Fruit fly (Drosophila melanogaster) whole organism, embryonic: Measurements from ENCODE around the gene CG33124.

Source experiments
- B-H1 ChIP-seq: fragments of 200-800 bp; sonication (Bioruptor generic); IDR thresholded peaks from 3 replicates; pipeline ENCODE4 v1.3.6; 2022; ENCODE audit warnings: missing biosample characterization, missing genetic modification characterization
- Bgb ChIP-seq: fragments of 200-800 bp; sonication (Bioruptor generic); IDR thresholded peaks from 2 replicates; pipeline ENCODE4 v1.3.6; 2022; ENCODE audit warnings: missing biosample characterization, missing genetic modification characterization; ENCODE audit not compliant: partially characterized antibody
- CG1024 ChIP-seq: fragments of 200-800 bp; sonication (Bioruptor generic); IDR thresholded peaks from 2 replicates; pipeline ENCODE4 v1.3.6; 2022; ENCODE audit warnings: missing biosample characterization, missing genetic modification characterization
- CG10267 ChIP-seq: fragments of 200-800 bp; sonication (Bioruptor generic); optimal IDR thresholded peaks from 2 replicates; lab custom pipeline; 2018; ENCODE audit warnings: missing biosample characterization, mild to moderate bottlenecking, missing genetic modification characterization, moderate library complexity
- CG11695 ChIP-seq: fragments of 200-800 bp; sonication (Bioruptor generic); IDR thresholded peaks from 3 replicates; pipeline ENCODE4 v1.3.6; 2022; ENCODE audit warnings: missing biosample characterization, missing genetic modification characterization
- CG12769 ChIP-seq: fragments of 200-800 bp; sonication (Bioruptor generic); optimal IDR thresholded peaks from 2 replicates; lab custom pipeline; 2019; ENCODE audit warnings: missing biosample characterization, mild to moderate bottlenecking, missing genetic modification characterization, moderate library complexity
- CG13424 ChIP-seq: fragments of 200-800 bp; sonication (Bioruptor generic); optimal IDR thresholded peaks from 2 replicates; lab custom pipeline; 2019; ENCODE audit warnings: missing biosample characterization, mild to moderate bottlenecking, missing genetic modification characterization, moderate library complexity
- CG1602 ChIP-seq: fragments of 200-800 bp; sonication (Bioruptor generic); optimal IDR thresholded peaks from 3 replicates; lab custom pipeline; 2016; ENCODE audit warnings: missing biosample characterization, missing genetic modification characterization
- CG31365 ChIP-seq: fragments of 200-800 bp; sonication (Bioruptor generic); optimal IDR thresholded peaks from 2 replicates; lab custom pipeline; 2018; ENCODE audit warnings: missing biosample characterization, mild to moderate bottlenecking, missing genetic modification characterization
- CG3163 ChIP-seq: fragments of 200-800 bp; sonication (Bioruptor generic); optimal IDR thresholded peaks from 3 replicates; lab custom pipeline; 2016; ENCODE audit warnings: missing biosample characterization, missing genetic modification characterization
- CG3281 ChIP-seq: fragments of 200-800 bp; sonication (Bioruptor generic); optimal IDR thresholded peaks from 3 replicates; lab custom pipeline; 2017; ENCODE audit warnings: missing biosample characterization, mild to moderate bottlenecking, missing genetic modification characterization
- CG34376 ChIP-seq: fragments of 200-800 bp; sonication (Bioruptor generic); optimal IDR thresholded peaks from 2 replicates; lab custom pipeline; 2018; ENCODE audit warnings: missing biosample characterization, mild to moderate bottlenecking, missing genetic modification characterization
- CG42726 ChIP-seq: fragments of 200-800 bp; sonication (Bioruptor generic); IDR thresholded peaks from 2 replicates; pipeline ENCODE4 v1.3.6; 2022; ENCODE audit warnings: missing biosample characterization, missing genetic modification characterization; ENCODE audit not compliant: partially characterized antibody
- CG4404 ChIP-seq: fragments of 200-800 bp; sonication (Bioruptor generic); IDR thresholded peaks from 2 replicates; pipeline ENCODE4 v1.3.6; 2022; ENCODE audit warnings: missing biosample characterization, missing genetic modification characterization
- CG4730 ChIP-seq: fragments of 200-800 bp; sonication (Bioruptor generic); IDR thresholded peaks from 2 replicates; pipeline ENCODE4 v1.3.6; 2022; ENCODE audit warnings: missing biosample characterization, missing genetic modification characterization
- CG9609 ChIP-seq: fragments of 200-800 bp; sonication (Bioruptor generic); optimal IDR thresholded peaks from 3 replicates; lab custom pipeline; 2016; ENCODE audit warnings: missing biosample characterization, missing genetic modification characterization
- CoRest ChIP-seq: fragments of 200-800 bp; sonication (Bioruptor generic); optimal IDR thresholded peaks from 3 replicates; lab custom pipeline; 2018; ENCODE audit warnings: missing biosample characterization, mild to moderate bottlenecking, missing genetic modification characterization, moderate library complexity
- D19B ChIP-seq: fragments of 200-800 bp; sonication (Bioruptor generic); optimal IDR thresholded peaks from 2 replicates; lab custom pipeline; 2017; ENCODE audit warnings: missing biosample characterization, mild to moderate bottlenecking, missing genetic modification characterization
- Dll ChIP-seq: fragments of 200-800 bp; sonication (Bioruptor generic); IDR thresholded peaks from 4 replicates; pipeline ENCODE4 v1.3.6; 2022; ENCODE audit warnings: missing biosample characterization, missing genetic modification characterization; ENCODE audit not compliant: partially characterized antibody
- E2f2 ChIP-seq: fragments of 200-800 bp; sonication (Bioruptor generic); IDR thresholded peaks from 2 replicates; pipeline ENCODE4 v1.3.6; 2022; ENCODE audit warnings: missing biosample characterization, missing genetic modification characterization
- Fer2 ChIP-seq: fragments of 200-800 bp; sonication (Bioruptor generic); optimal IDR thresholded peaks from 2 replicates; lab custom pipeline; 2018; ENCODE audit warnings: missing biosample characterization, mild to moderate bottlenecking, missing genetic modification characterization, moderate library complexity
- HLH4C ChIP-seq: fragments of 200-800 bp; sonication (Bioruptor generic); IDR thresholded peaks from 3 replicates; pipeline ENCODE4 v1.3.6; 2022; ENCODE audit warnings: missing biosample characterization, missing genetic modification characterization; ENCODE audit not compliant: partially characterized antibody
- Hsf ChIP-seq: fragments of 200-800 bp; sonication (Bioruptor generic); optimal IDR thresholded peaks from 3 replicates; lab custom pipeline; 2016; ENCODE audit warnings: missing biosample characterization, missing genetic modification characterization
- MBD-R2 ChIP-seq: fragments of 200-800 bp; sonication (Bioruptor generic); IDR thresholded peaks from 2 replicates; pipeline ENCODE4 v1.3.6; 2022; ENCODE audit warnings: missing biosample characterization, missing genetic modification characterization
- Mes4 ChIP-seq: fragments of 200-800 bp; sonication (Bioruptor generic); optimal IDR thresholded peaks from 2 replicates; lab custom pipeline; 2016; ENCODE audit warnings: missing biosample characterization, missing genetic modification characterization
- NK7.1 ChIP-seq: fragments of 200-800 bp; sonication (Bioruptor generic); optimal IDR thresholded peaks from 3 replicates; lab custom pipeline; 2016; ENCODE audit warnings: missing biosample characterization, missing genetic modification characterization
- Neu2 ChIP-seq: fragments of 200-800 bp; sonication (Bioruptor generic); optimal IDR thresholded peaks from 3 replicates; lab custom pipeline; 2016; ENCODE audit warnings: missing biosample characterization, missing genetic modification characterization, borderline replicate concordance
- Nf-YB ChIP-seq: fragments of 200-800 bp; sonication (Bioruptor generic); optimal IDR thresholded peaks from 3 replicates; lab custom pipeline; 2019; ENCODE audit warnings: missing biosample characterization, mild to moderate bottlenecking, missing genetic modification characterization, moderate library complexity
- Ptx1 ChIP-seq: fragments of 200-800 bp; sonication (Bioruptor generic); IDR thresholded peaks from 2 replicates; pipeline ENCODE4 v1.3.6; 2022; ENCODE audit warnings: missing biosample characterization, missing genetic modification characterization
- Ravus ChIP-seq: fragments of 200-800 bp; sonication (Bioruptor generic); IDR thresholded peaks from 2 replicates; pipeline ENCODE4 v1.3.6; 2022; ENCODE audit warnings: missing biosample characterization, missing genetic modification characterization
- Six4 ChIP-seq: fragments of 200-800 bp; sonication (Bioruptor generic); optimal IDR thresholded peaks from 2 replicates; lab custom pipeline; 2016; ENCODE audit warnings: missing biosample characterization, missing genetic modification characterization
- Usf ChIP-seq: fragments of 200-800 bp; sonication (Bioruptor generic); optimal IDR thresholded peaks from 2 replicates; lab custom pipeline; 2017; ENCODE audit warnings: missing genotype, missing biosample characterization, missing genetic modification characterization
- Vsx1 ChIP-seq: fragments of 200-800 bp; sonication (Bioruptor generic); optimal IDR thresholded peaks from 2 replicates; lab custom pipeline; 2017; ENCODE audit warnings: missing biosample characterization, mild to moderate bottlenecking, missing genetic modification characterization, missing genetic modification reagents
- ara ChIP-seq: fragments of 200-800 bp; sonication (Bioruptor generic); IDR thresholded peaks from 2 replicates; pipeline ENCODE4 v1.3.6; 2022; ENCODE audit warnings: missing biosample characterization, missing genetic modification characterization
- ato ChIP-seq: fragments of 200-800 bp; sonication (Bioruptor generic); IDR thresholded peaks from 2 replicates; pipeline ENCODE4 v1.3.6; 2022; ENCODE audit warnings: missing biosample characterization, missing genetic modification characterization; ENCODE audit not compliant: partially characterized antibody
- bab2 ChIP-seq: fragments of 200-800 bp; sonication (Bioruptor generic); optimal IDR thresholded peaks from 2 replicates; lab custom pipeline; 2016; ENCODE audit warnings: missing biosample characterization, missing genetic modification characterization
- dm ChIP-seq: fragments of 200-800 bp; sonication (Bioruptor generic); optimal IDR thresholded peaks from 3 replicates; lab custom pipeline; 2016; ENCODE audit warnings: missing biosample characterization, missing genetic modification characterization
- dpn ChIP-seq, 2 experiments: fragments of 200-800 bp; sonication (Bioruptor generic); optimal IDR thresholded peaks; 3 replicates each; lab custom pipeline; 2016; ENCODE audit warnings: missing biosample characterization in 2 of 2, missing genetic modification characterization in 2 of 2
- gcm2 ChIP-seq: fragments of 200-800 bp; sonication (Bioruptor generic); optimal IDR thresholded peaks from 2 replicates; lab custom pipeline; 2016; ENCODE audit warnings: missing biosample characterization, missing genetic modification characterization
- gsb-n ChIP-seq: fragments of 200-800 bp; sonication (Bioruptor generic); optimal IDR thresholded peaks from 3 replicates; lab custom pipeline; 2018; ENCODE audit warnings: missing biosample characterization, mild to moderate bottlenecking, missing genetic modification characterization
- h ChIP-seq: fragments of >200 bp; optimal IDR thresholded peaks from 2 replicates; lab custom pipeline; 2017
- ind ChIP-seq: fragments of 200-800 bp; sonication (Bioruptor generic); optimal IDR thresholded peaks from 3 replicates; lab custom pipeline; 2016; ENCODE audit warnings: missing biosample characterization, missing genetic modification characterization
- kay ChIP-seq: fragments of 200-800 bp; sonication (Bioruptor generic); optimal IDR thresholded peaks from 2 replicates; lab custom pipeline; 2016; ENCODE audit warnings: missing biosample characterization, missing genetic modification characterization
- lab ChIP-seq: fragments of 200-800 bp; sonication (Bioruptor generic); optimal IDR thresholded peaks from 3 replicates; lab custom pipeline; 2017; ENCODE audit warnings: missing biosample characterization, missing genetic modification characterization, mild to moderate bottlenecking, moderate library complexity, missing genetic modification reagents
- rib ChIP-seq: fragments of 200-800 bp; sonication (Bioruptor generic); IDR thresholded peaks from 2 replicates; pipeline ENCODE4 v1.3.6; 2022; ENCODE audit warnings: missing biosample characterization, missing genetic modification characterization
- ro ChIP-seq: fragments of 200-800 bp; sonication (Bioruptor generic); IDR thresholded peaks from 2 replicates; pipeline ENCODE4 v1.3.6; 2022; ENCODE audit warnings: missing biosample characterization, missing genetic modification characterization
- sr ChIP-seq: fragments of 200-800 bp; sonication (Bioruptor generic); IDR thresholded peaks from 3 replicates; pipeline ENCODE4 v1.3.6; 2022; ENCODE audit warnings: missing biosample characterization, missing genetic modification characterization
- stc ChIP-seq: fragments of 200-800 bp; sonication (Bioruptor generic); IDR thresholded peaks from 2 replicates; pipeline ENCODE4 v1.3.6; 2022; ENCODE audit warnings: missing biosample characterization, missing genetic modification characterization
- stwl ChIP-seq: fragments of 200-800 bp; sonication (Bioruptor generic); optimal IDR thresholded peaks from 3 replicates; lab custom pipeline; 2018; ENCODE audit warnings: missing biosample characterization, mild to moderate bottlenecking, missing genetic modification characterization, moderate library complexity
- unpg ChIP-seq: fragments of 200-800 bp; sonication (Bioruptor generic); optimal IDR thresholded peaks from 3 replicates; lab custom pipeline; 2018; ENCODE audit warnings: missing biosample characterization, mild to moderate bottlenecking, missing genetic modification characterization, moderate library complexity
- wdn ChIP-seq: fragments of 200-800 bp; sonication (Bioruptor generic); IDR thresholded peaks from 2 replicates; pipeline ENCODE4 v1.3.6; 2022; ENCODE audit warnings: missing biosample characterization, missing genetic modification characterization

CG33124 gene

dm6 chr2L:2163568-2163953 is 45.3 kb downstream of the CG33124 start (continued):
- TF ChIP-seq gcm2 (GFP tag; lab: Kevin White, UChicago) (peak; percentile 65), Hsf (peak; percentile 86), Mes4 (GFP tag; lab: Kevin White, UChicago) (peak; percentile 95), stwl (tag; lab: Kevin White, UChicago) (no peak), lab (peak; percentile 84), ato (GFP tag; lab: Robert Waterston, UW) (no peak), ro (GFP tag; lab: Robert Waterston, UW) (peak; percentile 84), Nf-YB (GFP tag; lab: Kevin White, UChicago) (peak; percentile 58), Fer2 (no peak), Usf (GFP tag; lab: Kevin White, UChicago) (peak; percentile 90), stc (GFP tag; lab: Robert Waterston, UW) (peak; percentile 85), Vsx1 (GFP tag; lab: Kevin White, UChicago) (peak; percentile 73), E2f2 (GFP tag; lab: Robert Waterston, UW) (peak; percentile 67), NK7.1 (GFP tag; lab: Kevin White, UChicago) (peak; percentile 89), HLH4C (GFP tag; lab: Robert Waterston, UW) (no peak), kay (GFP tag; lab: Kevin White, UChicago) (peak; percentile 60), MBD-R2 (GFP tag; lab: Robert Waterston, UW) (peak; percentile 67; the same call in 1 of the 2 replicates), CG9609 (peak; percentile 94), B-H1 (GFP tag; lab: Robert Waterston, UW) (peak; percentile 69), dm (GFP tag; lab: Kevin White, UChicago) (peak; percentile 85), Ravus (GFP tag; lab: Robert Waterston, UW) (peak; percentile 50), CG4730 (peak; percentile 86), gsb-n (tag; lab: Kevin White, UChicago) (peak; percentile 89), Bgb (GFP tag; lab: Robert Waterston, UW) (0 out of 2 replicates have a peak, but pooled peaks have one; percentile 14), Six4 (GFP tag; lab: Kevin White, UChicago) (peak; percentile 83), D19B (peak; percentile 29), CG31365 (tag; lab: Kevin White, UChicago) (peak; percentile 61), dpn (GFP tag; optimal IDR thresholded peaks at IDR 0.05; lab: Kevin White, UChicago) (peak; percentile 78 to 88), CG1024 (GFP tag; lab: Robert Waterston, UW) (peak; percentile 92), CoRest (peak; percentile 88), CG3281 (GFP tag; lab: Kevin White, UChicago) (peak; percentile 62), wdn (GFP tag; lab: Robert Waterston, UW) (peak; percentile 78), rib (GFP tag; lab: Robert Waterston, UW) (peak; percentile 86), h (lab: Kevin White, UChicago) (no peak), Neu2 (peak; percentile 84), CG34376 (GFP tag; lab: Kevin White, UChicago) (no peak), ind (GFP tag; lab: Kevin White, UChicago) (peak; percentile 82), CG12769 (tag; lab: Kevin White, UChicago) (peak; percentile 74), CG10267 (tag; lab: Kevin White, UChicago) (peak; percentile 86), CG13424 (tag; lab: Kevin White, UChicago) (peak; percentile 82), unpg (GFP tag; lab: Kevin White, UChicago) (peak; percentile 89), sr (GFP tag; lab: Robert Waterston, UW) (peak; percentile 82; the same call in 2 of the 3 replicates), ara (GFP tag; lab: Robert Waterston, UW) (peak; percentile 97), bab2 (GFP tag; lab: Kevin White, UChicago) (peak; percentile 94), CG42726 (GFP tag; lab: Robert Waterston, UW) (peak; percentile 6; the same call in 1 of the 2 replicates), CG4404 (peak; percentile 96), CG11695 (peak; percentile 85), CG3163 (GFP tag; lab: Kevin White, UChicago) (peak; percentile 84), Dll (GFP tag; lab: Robert Waterston, UW) (no peak), CG1602 (peak; percentile 84), Ptx1 (peak; percentile 89)
